Fruit fly (Drosophila melanogaster) whole organism, embryonic: ENCODE results near the gene CG31178.

Experiments
- B-H1 ChIP-seq: fragments of 200-800 bp; sonication (Bioruptor generic); IDR thresholded peaks from 3 replicates; pipeline ENCODE4 v1.3.6; 2022; ENCODE audit warnings: missing biosample characterization, missing genetic modification characterization
- CG10267 ChIP-seq: fragments of 200-800 bp; sonication (Bioruptor generic); optimal IDR thresholded peaks from 2 replicates; lab custom pipeline; 2018; ENCODE audit warnings: missing biosample characterization, mild to moderate bottlenecking, missing genetic modification characterization, moderate library complexity
- CG11696 ChIP-seq: fragments of 200-800 bp; sonication (Bioruptor generic); IDR thresholded peaks from 2 replicates; pipeline ENCODE4 v1.3.6; 2022; ENCODE audit warnings: missing biosample characterization, missing genetic modification characterization
- CG12104 ChIP-seq: fragments of 200-800 bp; sonication (Bioruptor generic); optimal IDR thresholded peaks from 3 replicates; lab custom pipeline; 2016; ENCODE audit warnings: missing biosample characterization, missing genetic modification characterization
- CG12219 ChIP-seq: fragments of 200-800 bp; sonication (Bioruptor generic); optimal IDR thresholded peaks from 3 replicates; lab custom pipeline; 2018; ENCODE audit warnings: missing biosample characterization, mild to moderate bottlenecking, missing genetic modification characterization
- CG1233 ChIP-seq: fragments of 200-800 bp; sonication (Bioruptor generic); optimal IDR thresholded peaks from 4 replicates; lab custom pipeline; 2018; ENCODE audit warnings: missing biosample characterization, mild to moderate bottlenecking, missing genetic modification characterization
- CG12942 ChIP-seq: fragments of 200-800 bp; sonication (Bioruptor generic); optimal IDR thresholded peaks from 3 replicates; lab custom pipeline; 2016; ENCODE audit warnings: missing biosample characterization, missing genetic modification characterization
- CG13424 ChIP-seq: fragments of 200-800 bp; sonication (Bioruptor generic); optimal IDR thresholded peaks from 2 replicates; lab custom pipeline; 2019; ENCODE audit warnings: missing biosample characterization, mild to moderate bottlenecking, missing genetic modification characterization, moderate library complexity
- CG14441 ChIP-seq: fragments of 200-800 bp; sonication (Bioruptor generic); IDR thresholded peaks from 2 replicates; pipeline ENCODE4 v1.3.6; 2022; ENCODE audit warnings: missing biosample characterization, missing genetic modification characterization
- CG14710 ChIP-seq: fragments of 200-800 bp; sonication (Bioruptor generic); optimal IDR thresholded peaks from 3 replicates; lab custom pipeline; 2019; ENCODE audit warnings: missing biosample characterization, mild to moderate bottlenecking, missing genetic modification characterization, moderate library complexity
- CG17359 ChIP-seq: fragments of 200-800 bp; sonication (Bioruptor generic); optimal IDR thresholded peaks from 3 replicates; lab custom pipeline; 2018; ENCODE audit warnings: missing biosample characterization, mild to moderate bottlenecking, missing genetic modification characterization, moderate library complexity
- CG17829 ChIP-seq: fragments of 200-800 bp; optimal IDR thresholded peaks from 2 replicates; lab custom pipeline; 2019; ENCODE audit warnings: missing biosample characterization, mild to moderate bottlenecking, missing genetic modification characterization, moderate library complexity
- CG2199 ChIP-seq: fragments of 200-800 bp; sonication (Bioruptor generic); IDR thresholded peaks from 3 replicates; pipeline ENCODE4 v1.3.6; 2022; ENCODE audit warnings: missing biosample characterization, missing genetic modification characterization
- CG2712 ChIP-seq: fragments of 200-800 bp; optimal IDR thresholded peaks from 3 replicates; lab custom pipeline; 2019; ENCODE audit warnings: missing biosample characterization, mild to moderate bottlenecking, missing genetic modification characterization, moderate library complexity
- CG33557 ChIP-seq: fragments of 200-800 bp; sonication (Bioruptor generic); optimal IDR thresholded peaks from 2 replicates; lab custom pipeline; 2019; ENCODE audit warnings: missing biosample characterization, mild to moderate bottlenecking, missing genetic modification characterization, moderate library complexity
- CG6254 ChIP-seq: fragments of 200-800 bp; sonication (Bioruptor generic); optimal IDR thresholded peaks from 3 replicates; lab custom pipeline; 2017; ENCODE audit warnings: mild to moderate bottlenecking, missing biosample characterization, missing genetic modification reagents, missing genetic modification characterization
- CG6854 ChIP-seq: fragments of 200-800 bp; sonication (Bioruptor generic); optimal IDR thresholded peaks from 3 replicates; lab custom pipeline; 2017; ENCODE audit warnings: missing biosample characterization, mild to moderate bottlenecking, missing genetic modification characterization
- CG8281 ChIP-seq: fragments of 200-800 bp; sonication (Bioruptor generic); optimal IDR thresholded peaks from 2 replicates; lab custom pipeline; 2018; ENCODE audit warnings: missing biosample characterization, mild to moderate bottlenecking, missing genetic modification characterization, moderate library complexity
- Chrac-16 ChIP-seq: fragments of 200-800 bp; sonication (Bioruptor generic); optimal IDR thresholded peaks from 3 replicates; lab custom pipeline; 2016; ENCODE audit warnings: missing biosample characterization, missing genetic modification characterization
- CrebB ChIP-seq: fragments of 200-800 bp; sonication (Bioruptor generic); optimal IDR thresholded peaks from 3 replicates; lab custom pipeline; 2018; ENCODE audit warnings: missing biosample characterization, mild to moderate bottlenecking, missing genetic modification characterization
- D ChIP-seq, 2 experiments: fragments of 200-800 bp in 1 of 2; fragments of >200 bp in 1 of 2; sonication (Bioruptor generic) in 1 of 2; optimal IDR thresholded peaks; 2 replicates in 1 of 2; 3 replicates in 1 of 2; lab custom pipeline; 2017; ENCODE audit warnings: mild to moderate bottlenecking in 1 of 2, missing biosample characterization in 1 of 2, missing genetic modification characterization in 1 of 2, missing genetic modification reagents in 1 of 2
- Dfd ChIP-seq, 2 experiments: fragments of >200 bp; optimal IDR thresholded peaks; 2 replicates each; lab custom pipeline; 2017; ENCODE audit warnings: missing biosample characterization in 2 of 2, missing genetic modification characterization in 2 of 2
- Dip3 ChIP-seq: fragments of 200-800 bp; sonication (Bioruptor generic); optimal IDR thresholded peaks from 3 replicates; lab custom pipeline; 2016; ENCODE audit warnings: missing biosample characterization, missing genetic modification characterization
- Dref ChIP-seq: fragments of 200-800 bp; sonication (Bioruptor generic); IDR thresholded peaks from 2 replicates; pipeline ENCODE4 v1.3.6; 2022; ENCODE audit warnings: missing biosample characterization, missing genetic modification characterization
- Ets65A ChIP-seq: fragments of 200-800 bp; sonication (Bioruptor generic); peaks from one replicate; lab custom pipeline; 2016; ENCODE audit warnings: missing biosample characterization, missing genetic modification characterization
- H2.0 ChIP-seq: fragments of 200-800 bp; sonication (Bioruptor generic); IDR thresholded peaks from 2 replicates; pipeline ENCODE4 v1.3.6; 2022; ENCODE audit warnings: missing biosample characterization, missing genetic modification characterization
- HLHmδ ChIP-seq: fragments of 200-800 bp; sonication (Bioruptor generic); optimal IDR thresholded peaks from 2 replicates; lab custom pipeline; 2018; ENCODE audit warnings: missing biosample characterization, mild to moderate bottlenecking, missing genetic modification characterization, moderate library complexity
- Max ChIP-seq: fragments of 200-800 bp; sonication (Bioruptor generic); optimal IDR thresholded peaks from 2 replicates; lab custom pipeline; 2016; ENCODE audit warnings: missing biosample characterization, mild to moderate bottlenecking, missing genetic modification characterization
- Meics ChIP-seq: fragments of 200-800 bp; sonication (Bioruptor generic); optimal IDR thresholded peaks from 2 replicates; lab custom pipeline; 2017; ENCODE audit warnings: missing biosample characterization, mild to moderate bottlenecking, missing genetic modification characterization
- NC2β ChIP-seq: fragments of 200-800 bp; sonication (Bioruptor generic); optimal IDR thresholded peaks from 2 replicates; lab custom pipeline; 2016; ENCODE audit warnings: missing biosample characterization, missing genetic modification characterization
- Oaz ChIP-seq: fragments of 200-800 bp; sonication (Bioruptor generic); IDR thresholded peaks from 2 replicates; pipeline ENCODE4 v1.3.6; 2022; ENCODE audit warnings: missing biosample characterization, missing genetic modification characterization
- Poxn ChIP-seq: fragments of 200-800 bp; sonication (Bioruptor generic); IDR thresholded peaks from 2 replicates; pipeline ENCODE4 v1.3.6; 2022; ENCODE audit warnings: missing biosample characterization, missing genetic modification characterization
- Xrp1 ChIP-seq: fragments of 200-800 bp; sonication (Bioruptor generic); IDR thresholded peaks from 2 replicates; pipeline ENCODE4 v1.3.6; 2022; ENCODE audit warnings: missing biosample characterization, missing genetic modification characterization
- ap ChIP-seq: fragments of 200-800 bp; sonication (Bioruptor generic); IDR thresholded peaks from 2 replicates; pipeline ENCODE4 v1.3.6; 2022; ENCODE audit warnings: missing biosample characterization, missing genetic modification characterization
- bsh ChIP-seq, 2 experiments: fragments of 200-800 bp; sonication (Bioruptor generic); optimal IDR thresholded peaks; 2 replicates each; lab custom pipeline; 2017 to 2018; ENCODE audit warnings: mild to moderate bottlenecking in 2 of 2, missing biosample characterization in 2 of 2, missing genetic modification characterization in 2 of 2, moderate library complexity in 1 of 2
- chinmo ChIP-seq: fragments of 200-800 bp; sonication (Bioruptor generic); IDR thresholded peaks from 4 replicates; pipeline ENCODE4 v1.3.6; 2022; ENCODE audit warnings: missing biosample characterization, missing genetic modification characterization; ENCODE audit not compliant: partially characterized antibody
- corto ChIP-seq: fragments of 200-800 bp; sonication (Bioruptor generic); optimal IDR thresholded peaks from 2 replicates; lab custom pipeline; 2016; ENCODE audit warnings: missing biosample characterization, mild to moderate bottlenecking, missing genetic modification characterization, moderate library complexity
- crc ChIP-seq: fragments of 200-800 bp; sonication (Bioruptor generic); optimal IDR thresholded peaks from 2 replicates; lab custom pipeline; 2016; ENCODE audit warnings: missing biosample characterization, missing genetic modification characterization
- dan ChIP-seq: fragments of 200-800 bp; sonication (Bioruptor generic); IDR thresholded peaks from 2 replicates; pipeline ENCODE4 v1.3.6; 2022; ENCODE audit warnings: missing biosample characterization, missing genetic modification characterization
- dm ChIP-seq: fragments of 200-800 bp; sonication (Bioruptor generic); optimal IDR thresholded peaks from 3 replicates; lab custom pipeline; 2016; ENCODE audit warnings: missing biosample characterization, missing genetic modification characterization
- dmrt11E ChIP-seq: fragments of 200-800 bp; sonication (Bioruptor generic); optimal IDR thresholded peaks from 3 replicates; lab custom pipeline; 2018; ENCODE audit warnings: missing biosample characterization, mild to moderate bottlenecking, missing genetic modification characterization, moderate library complexity
- gcm ChIP-seq: fragments of 200-800 bp; sonication (Bioruptor generic); optimal IDR thresholded peaks from 2 replicates; lab custom pipeline; 2019; ENCODE audit warnings: missing biosample characterization, mild to moderate bottlenecking, missing genetic modification characterization, moderate library complexity
- gem ChIP-seq: fragments of 200-800 bp; sonication (Bioruptor generic); optimal IDR thresholded peaks from 2 replicates; lab custom pipeline; 2019; ENCODE audit warnings: missing biosample characterization, mild to moderate bottlenecking, missing genetic modification characterization, moderate library complexity
- h ChIP-seq: fragments of >200 bp; optimal IDR thresholded peaks from 2 replicates; lab custom pipeline; 2017
- hbn ChIP-seq: fragments of 200-800 bp; sonication (Bioruptor generic); IDR thresholded peaks from 2 replicates; pipeline ENCODE4 v1.3.6; 2022; ENCODE audit warnings: missing biosample characterization, missing genetic modification characterization; ENCODE audit not compliant: partially characterized antibody
- kah ChIP-seq: fragments of 200-800 bp; sonication (Bioruptor generic); optimal IDR thresholded peaks from 2 replicates; lab custom pipeline; 2018; ENCODE audit warnings: missing biosample characterization, mild to moderate bottlenecking, missing genetic modification characterization
- mirr ChIP-seq: fragments of 200-800 bp; sonication (Bioruptor generic); optimal IDR thresholded peaks from 3 replicates; lab custom pipeline; 2018; ENCODE audit warnings: missing biosample characterization, mild to moderate bottlenecking, missing genetic modification characterization
- sd ChIP-seq: fragments of 200-800 bp; sonication (Bioruptor generic); optimal IDR thresholded peaks from 3 replicates; lab custom pipeline; 2018; ENCODE audit warnings: missing biosample characterization, mild to moderate bottlenecking, missing genetic modification characterization, moderate library complexity
- sisA ChIP-seq: fragments of 200-800 bp; sonication (Bioruptor generic); IDR thresholded peaks from 2 replicates; pipeline ENCODE4 v1.3.6; 2022; ENCODE audit warnings: missing biosample characterization, missing genetic modification characterization
- tio ChIP-seq: fragments of 200-800 bp; sonication (Bioruptor generic); optimal IDR thresholded peaks from 2 replicates; lab custom pipeline; 2017; ENCODE audit warnings: missing biosample characterization, missing genetic modification characterization, inconsistent platforms
- tup ChIP-seq: fragments of 200-800 bp; sonication (Bioruptor generic); optimal IDR thresholded peaks from 2 replicates; lab custom pipeline; 2016; ENCODE audit warnings: missing biosample characterization, mild to moderate bottlenecking, missing genetic modification characterization, moderate library complexity

CG31178 gene

dm6 chr3R:21830303-21830707 is 43.2 kb upstream of the CG31178 start (continued):
- TF ChIP-seq H2.0 (GFP tag; lab: Robert Waterston, UW), result no peak
- no peak for TF ChIP-seq CG2199 (GFP tag; lab: Robert Waterston, UW)
- TF ChIP-seq tio (GFP tag; lab: Kevin White, UChicago), result no peak
- no peak for TF ChIP-seq CG12942 (GFP tag; lab: Kevin White, UChicago)
- no peak for TF ChIP-seq Ets65A
- TF ChIP-seq sisA, result no peak
- no peak for TF ChIP-seq HLHmδ (GFP tag; lab: Kevin White, UChicago)
- no peak for TF ChIP-seq B-H1 (GFP tag; lab: Robert Waterston, UW)
- TF ChIP-seq crc (GFP tag; lab: Kevin White, UChicago), result no peak
- peak; percentile 1 for TF ChIP-seq gcm (GFP tag; lab: Kevin White, UChicago)
- no peak for TF ChIP-seq CG12219 (GFP tag; lab: Kevin White, UChicago)
- no peak for TF ChIP-seq CG14441 (GFP tag; lab: Robert Waterston, UW)
- TF ChIP-seq ap, result no peak
- TF ChIP-seq CG6854 (GFP tag; lab: Kevin White, UChicago), result no peak
- TF ChIP-seq tup (GFP tag; lab: Kevin White, UChicago), result no peak
- TF ChIP-seq Chrac-16 (GFP tag; lab: Kevin White, UChicago), result no peak
- TF ChIP-seq CG10267 (tag; lab: Kevin White, UChicago), result peak; percentile 54
- TF ChIP-seq Dip3 (GFP tag; lab: Kevin White, UChicago), result no peak
- TF ChIP-seq mirr (GFP tag; lab: Kevin White, UChicago), result no peak
- TF ChIP-seq Xrp1 (GFP tag; lab: Robert Waterston, UW), result peak; percentile 49; the same call in 1 of the 2 replicates
- peak; percentile 52 for TF ChIP-seq CG33557
- no peak for TF ChIP-seq dan (GFP tag; lab: Robert Waterston, UW)
- no peak for TF ChIP-seq NC2β (GFP tag; lab: Kevin White, UChicago)
- no peak for TF ChIP-seq Max (GFP tag; lab: Kevin White, UChicago)
- TF ChIP-seq corto (GFP tag; lab: Kevin White, UChicago), result no peak
- no peak for TF ChIP-seq CG8281 (tag; lab: Kevin White, UChicago)
- TF ChIP-seq CG17359 (tag; lab: Kevin White, UChicago), result peak; percentile 17
- TF ChIP-seq dm (GFP tag; lab: Kevin White, UChicago), result no peak
- TF ChIP-seq CG14710 (tag; lab: Kevin White, UChicago), result peak; percentile 72
- TF ChIP-seq CG12104 (GFP tag; lab: Kevin White, UChicago), result no peak
- TF ChIP-seq hbn (GFP tag; lab: Robert Waterston, UW), result no peak
- TF ChIP-seq bsh (GFP tag; optimal IDR thresholded peaks at IDR 0.05; lab: Kevin White, UChicago), result peak; percentile 56 to 57
- TF ChIP-seq CG6254 (GFP tag; lab: Kevin White, UChicago), result peak; percentile 23
- TF ChIP-seq Dref (GFP tag; lab: Robert Waterston, UW), result no peak
- TF ChIP-seq CG11696 (GFP tag; lab: Robert Waterston, UW), result no peak
- TF ChIP-seq Meics (GFP tag; lab: Kevin White, UChicago), result no peak
- TF ChIP-seq CG17829 (tag; lab: Kevin White, UChicago), result peak; percentile 49
- no peak for TF ChIP-seq h (lab: Kevin White, UChicago)
- peak; percentile 75 for TF ChIP-seq dmrt11E (tag; lab: Kevin White, UChicago)
- TF ChIP-seq CG13424 (tag; lab: Kevin White, UChicago), result peak; percentile 9
- no peak for TF ChIP-seq CG1233 (GFP tag; lab: Kevin White, UChicago)
- no peak for TF ChIP-seq CrebB (tag; lab: Kevin White, UChicago)
- no peak for TF ChIP-seq kah (GFP tag; lab: Kevin White, UChicago)
- TF ChIP-seq chinmo (GFP tag; lab: Robert Waterston, UW), result no peak
- no peak for TF ChIP-seq Oaz (GFP tag; lab: Robert Waterston, UW)
- no peak for TF ChIP-seq Dfd (GFP tag; optimal IDR thresholded peaks at IDR 0.05; lab: Kevin White, UChicago)
- no peak for TF ChIP-seq sd
- peak; percentile 72 for TF ChIP-seq CG2712
- peak; percentile 57 for TF ChIP-seq gem
- no peak for TF ChIP-seq Poxn (GFP tag; lab: Robert Waterston, UW)
- no peak for TF ChIP-seq D (optimal IDR thresholded peaks at IDR 0.05; lab: Kevin White, UChicago)
- peak; percentile 14 for TF ChIP-seq D (GFP tag; optimal IDR thresholded peaks at IDR 0.05; lab: Kevin White, UChicago)
